Worm (Caenorhabditis elegans) whole organism, young adult: ENCODE measurements around the gene rad-54.L2.

Source experiments
- C06A6.2 ChIP-seq: fragments of 200-800 bp; sonication (Bioruptor generic); conservative IDR thresholded peaks from 2 replicates; pipeline ENCODE4 v1.3.6; 2022; ENCODE audit warnings: missing genetic modification characterization, missing compliant biosample characterization
- F23B12.7 ChIP-seq: sonication (generic microtip); optimal IDR thresholded peaks from 2 replicates; lab custom pipeline; 2017; ENCODE audit warnings: missing genetic modification characterization, mild to moderate bottlenecking, missing compliant biosample characterization, antibody characterized with exemption, moderate library complexity; ENCODE audit not compliant: insufficient read depth
- F37B4.10 ChIP-seq: fragments of 200-800 bp; sonication (Bioruptor generic); IDR thresholded peaks from 2 replicates; pipeline ENCODE4 v1.3.6; 2022; ENCODE audit warnings: missing genetic modification characterization, missing compliant biosample characterization
- F49E8.2 ChIP-seq: sonication (generic microtip); optimal IDR thresholded peaks from 3 replicates; lab custom pipeline; 2017; ENCODE audit warnings: missing genetic modification characterization, mild to moderate bottlenecking, missing compliant biosample characterization, antibody characterized with exemption, moderate library complexity; ENCODE audit not compliant: insufficient read depth
- F52B5.7 ChIP-seq: sonication (generic microtip); optimal IDR thresholded peaks from 2 replicates; lab custom pipeline; 2016; ENCODE audit warnings: mild to moderate bottlenecking, missing genetic modification characterization, missing compliant biosample characterization
- K12H6.12 ChIP-seq: fragments of 200-800 bp; sonication (Bioruptor generic); optimal IDR thresholded peaks from 2 replicates; lab custom pipeline; 2018; ENCODE audit warnings: mild to moderate bottlenecking, missing genetic modification characterization, missing compliant biosample characterization
- Y53F4B.3 ChIP-seq: fragments of 200-800 bp; sonication (Bioruptor generic); IDR thresholded peaks from 2 replicates; pipeline ENCODE4 v1.3.6; 2022; ENCODE audit warnings: missing genetic modification reagents, missing genetic modification characterization, missing compliant biosample characterization
- ama-1 ChIP-seq, 3 experiments: fragments of 150-350 bp in 1 of 3; sonication (generic microtip) in 2 of 3; optimal IDR thresholded peaks; 2 replicates each; lab custom pipeline; 2014 to 2018; ENCODE audit warnings: missing biosample characterization in 2 of 3, missing genetic modification characterization in 2 of 3, missing genetic modification reagents in 2 of 3
- attf-5 ChIP-seq: fragments of 200-800 bp; sonication (Bioruptor generic); optimal IDR thresholded peaks from 2 replicates; lab custom pipeline; 2018; ENCODE audit warnings: mild to moderate bottlenecking, missing genetic modification characterization, missing compliant biosample characterization
- cebp-1 ChIP-seq, 2 experiments: fragments of 200-800 bp in 1 of 2; sonication (Bioruptor generic) in 1 of 2; sonication (generic microtip) in 1 of 2; IDR thresholded peaks in 1 of 2; optimal IDR thresholded peaks in 1 of 2; 2 replicates each; pipeline versions ENCODE4 v1.3.6 to Lab custom; 2017 to 2022; ENCODE audit warnings: missing compliant biosample characterization in 2 of 2, missing genetic modification characterization in 2 of 2, mild to moderate bottlenecking in 1 of 2, missing genetic modification reagents in 1 of 2, moderate library complexity in 1 of 2
- ceh-27 ChIP-seq: fragments of 200-800 bp; sonication (Bioruptor generic); optimal IDR thresholded peaks from 2 replicates; lab custom pipeline; 2018; ENCODE audit warnings: mild to moderate bottlenecking, missing genetic modification characterization, moderate library complexity, missing compliant biosample characterization
- ceh-40 ChIP-seq: fragments of 200-800 bp; sonication (Bioruptor generic); IDR thresholded peaks from 2 replicates; pipeline ENCODE4 v1.3.6; 2022; ENCODE audit warnings: missing genetic modification characterization, missing compliant biosample characterization
- ceh-58 ChIP-seq: fragments of 200-800 bp; sonication (Bioruptor generic); IDR thresholded peaks from 2 replicates; pipeline ENCODE4 v1.3.6; 2022; ENCODE audit warnings: missing genetic modification characterization, missing compliant biosample characterization
- chd-7 ChIP-seq: sonication (generic microtip); optimal IDR thresholded peaks from 2 replicates; lab custom pipeline; 2016; ENCODE audit warnings: mild to moderate bottlenecking, missing genetic modification characterization, moderate library complexity, missing compliant biosample characterization
- dox-1 ChIP-seq: fragments of 200-800 bp; sonication (Bioruptor generic); IDR thresholded peaks from 2 replicates; pipeline ENCODE4 v1.3.6; 2022; ENCODE audit warnings: missing genetic modification reagents, missing genetic modification characterization, missing compliant biosample characterization
- dpl-1 ChIP-seq: fragments of 150-350 bp; optimal IDR thresholded peaks from 2 replicates; lab custom pipeline; 2014; ENCODE audit warnings: missing biosample characterization, missing genetic modification reagents, missing genetic modification characterization
- efl-1 ChIP-seq: fragments of 150-350 bp; optimal IDR thresholded peaks from 2 replicates; lab custom pipeline; 2014; ENCODE audit warnings: missing biosample characterization, missing genetic modification reagents, missing genetic modification characterization
- egl-44 ChIP-seq: fragments of 200-800 bp; sonication (Bioruptor generic); IDR thresholded peaks from 2 replicates; pipeline ENCODE4 v1.3.6; 2022; ENCODE audit warnings: missing genetic modification reagents, missing genetic modification characterization, missing compliant biosample characterization
- fkh-3 ChIP-seq: sonication (generic microtip); optimal IDR thresholded peaks from 2 replicates; lab custom pipeline; 2016; ENCODE audit warnings: mild to moderate bottlenecking, missing genetic modification characterization, missing compliant biosample characterization
- hlh-26 ChIP-seq: fragments of 200-800 bp; sonication (Bioruptor generic); conservative IDR thresholded peaks from 2 replicates; pipeline ENCODE4 v1.3.6; 2022; ENCODE audit warnings: missing genetic modification reagents, missing genetic modification characterization, missing compliant biosample characterization
- hmg-1.2 ChIP-seq: fragments of 200-800 bp; sonication (Bioruptor generic); IDR thresholded peaks from 2 replicates; pipeline ENCODE4 v1.3.6; 2022; ENCODE audit warnings: missing genetic modification reagents, missing genetic modification characterization, missing compliant biosample characterization
- let-526 ChIP-seq: fragments of 200-800 bp; sonication (Bioruptor generic); IDR thresholded peaks from 2 replicates; pipeline ENCODE4 v1.3.6; 2022; ENCODE audit warnings: missing genetic modification reagents, missing genetic modification characterization, missing compliant biosample characterization
- let-607 ChIP-seq, 2 experiments: fragments of 200-800 bp in 1 of 2; sonication (Bioruptor generic) in 1 of 2; sonication (generic microtip) in 1 of 2; optimal IDR thresholded peaks; 2 replicates each; lab custom pipeline; 2016 to 2018; ENCODE audit warnings: mild to moderate bottlenecking in 2 of 2, missing compliant biosample characterization in 2 of 2, missing genetic modification characterization in 2 of 2, moderate library complexity in 2 of 2, missing genotype in 1 of 2
- lin-26 ChIP-seq: fragments of 200-800 bp; sonication (Bioruptor generic); IDR thresholded peaks from 2 replicates; pipeline ENCODE4 v1.3.6; 2022; ENCODE audit warnings: missing genetic modification reagents, missing genetic modification characterization, missing compliant biosample characterization
- lin-54 ChIP-seq: fragments of 200-800 bp; sonication (Bioruptor generic); optimal IDR thresholded peaks from 2 replicates; lab custom pipeline; 2018; ENCODE audit warnings: mild to moderate bottlenecking, missing genetic modification characterization, missing compliant biosample characterization
- lir-1 ChIP-seq: fragments of 200-800 bp; sonication (Bioruptor generic); conservative IDR thresholded peaks from 2 replicates; pipeline ENCODE4 v1.3.6; 2022; ENCODE audit warnings: missing genetic modification reagents, missing genetic modification characterization, missing compliant biosample characterization
- madf-10 ChIP-seq: sonication (generic microtip); optimal IDR thresholded peaks from 2 replicates; lab custom pipeline; 2016; ENCODE audit warnings: mild to moderate bottlenecking, missing genetic modification characterization, missing compliant biosample characterization
- madf-6 ChIP-seq: fragments of 200-800 bp; sonication (Bioruptor generic); IDR thresholded peaks from 2 replicates; pipeline ENCODE4 v1.3.6; 2022; ENCODE audit warnings: missing genetic modification reagents, missing genetic modification characterization, missing compliant biosample characterization
- mes-4 ChIP-seq: sonication (generic microtip); optimal IDR thresholded peaks from 2 replicates; lab custom pipeline; 2016; ENCODE audit warnings: missing genotype, missing genetic modification characterization, missing compliant biosample characterization
- nhr-80 ChIP-seq: sonication (generic microtip); optimal IDR thresholded peaks from 2 replicates; lab custom pipeline; 2016; ENCODE audit warnings: missing genetic modification characterization, missing compliant biosample characterization
- nhr-90 ChIP-seq: sonication (generic microtip); optimal IDR thresholded peaks from 2 replicates; lab custom pipeline; 2016; ENCODE audit warnings: missing genotype, mild to moderate bottlenecking, missing genetic modification characterization, missing compliant biosample characterization
- repo-1 ChIP-seq: sonication (generic microtip); optimal IDR thresholded peaks from 2 replicates; lab custom pipeline; 2017; ENCODE audit warnings: mild to moderate bottlenecking, missing genetic modification characterization, missing compliant biosample characterization
- snpc-1.3 ChIP-seq: sonication (generic microtip); optimal IDR thresholded peaks from 2 replicates; lab custom pipeline; 2017; ENCODE audit warnings: missing genetic modification characterization, mild to moderate bottlenecking, missing compliant biosample characterization, antibody characterized with exemption, moderate library complexity, missing genotype, missing genetic modification reagents; ENCODE audit not compliant: insufficient read depth
- tbp1 ChIP-seq: fragments of 200-800 bp; sonication (Bioruptor generic); optimal IDR thresholded peaks from 2 replicates; lab custom pipeline; 2018; ENCODE audit warnings: mild to moderate bottlenecking, missing genetic modification characterization, missing compliant biosample characterization
- tlf-1 ChIP-seq: fragments of 200-800 bp; sonication (Bioruptor generic); optimal IDR thresholded peaks from 2 replicates; lab custom pipeline; 2018; ENCODE audit warnings: mild to moderate bottlenecking, missing genetic modification characterization, missing compliant biosample characterization
- unc-130 ChIP-seq: sonication (generic microtip); optimal IDR thresholded peaks from 2 replicates; lab custom pipeline; 2016; ENCODE audit warnings: missing genetic modification reagents, missing genetic modification characterization, missing compliant biosample characterization
- zfh-2 ChIP-seq: fragments of 200-800 bp; sonication (Bioruptor generic); conservative IDR thresholded peaks from 2 replicates; pipeline ENCODE4 v1.3.6; 2022; ENCODE audit warnings: missing genetic modification reagents, missing genetic modification characterization, missing compliant biosample characterization
- ztf-22 ChIP-seq: fragments of 200-800 bp; sonication (Bioruptor generic); optimal IDR thresholded peaks from 2 replicates; lab custom pipeline; 2018; ENCODE audit warnings: mild to moderate bottlenecking, missing genetic modification characterization, moderate library complexity, missing compliant biosample characterization
- ztf-6 ChIP-seq: fragments of 200-800 bp; sonication (Bioruptor generic); IDR thresholded peaks from 2 replicates; pipeline ENCODE4 v1.3.6; 2022; ENCODE audit warnings: missing genetic modification reagents, missing genetic modification characterization, missing compliant biosample characterization

rad-54.L2 gene

DNA sequence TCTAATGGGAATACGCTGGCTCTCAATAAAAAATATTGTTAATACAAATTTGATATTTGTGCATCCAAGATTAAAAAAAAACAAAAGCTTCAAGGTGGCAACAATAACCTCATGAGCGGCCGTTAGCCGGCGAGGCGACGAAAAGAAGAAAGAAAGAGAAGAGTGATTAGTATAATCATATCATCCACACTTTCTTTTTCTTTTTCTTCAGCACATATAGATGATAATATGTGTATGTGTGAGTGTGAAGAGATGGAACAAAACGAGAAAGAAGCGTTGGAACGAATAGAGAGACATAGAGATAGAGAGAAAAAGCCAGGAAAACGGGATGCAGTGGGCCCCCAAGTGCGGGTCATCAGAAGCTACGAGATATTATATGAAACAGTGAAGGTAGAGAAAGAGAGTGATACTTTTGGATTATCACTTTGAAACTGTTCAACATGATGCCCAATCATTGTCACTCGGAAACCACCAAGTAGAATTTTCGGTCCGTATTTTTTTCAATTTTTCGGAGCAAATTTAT, 26.5 kb downstream of the rad-54.L2 start:
- TF ChIP-seq nhr-90 (tag; lab: Kevin White, UChicago) (no peak), lin-26 (GFP tag; lab: Robert Waterston, UW) (no peak), madf-10 (tag; lab: Kevin White, UChicago) (no peak), hmg-1.2 (peak; percentile 20; the same call in 1 of the 2 replicates), madf-6 (GFP tag; lab: Robert Waterston, UW) (no peak), dpl-1 (GFP tag; lab: Kevin White, UChicago) (no peak)

DNA sequence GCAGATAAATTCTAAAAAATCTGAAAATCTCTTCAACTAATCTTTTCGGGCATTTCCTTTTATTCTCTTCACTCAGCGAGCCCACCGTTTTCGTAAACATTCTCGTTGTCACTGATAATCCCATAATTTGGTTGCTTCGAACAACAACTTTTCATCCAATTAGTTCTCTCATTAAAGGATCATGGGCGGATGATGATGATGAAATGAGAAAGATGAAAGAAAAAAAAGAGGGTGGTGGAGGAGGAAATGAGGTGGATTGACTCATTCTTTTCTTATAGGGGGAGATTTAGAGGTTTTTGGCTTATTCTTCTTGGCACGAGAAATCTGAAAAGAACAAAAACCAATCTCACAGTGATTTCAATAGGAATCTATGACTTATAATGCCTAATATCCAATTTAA, 27.3 kb downstream of the rad-54.L2 start:
- TF ChIP-seq egl-44 (GFP tag; lab: Robert Waterston, UW), result no peak
- no peak for TF ChIP-seq mes-4 (tag; lab: Kevin White, UChicago)
- no peak for TF ChIP-seq Y53F4B.3
- TF ChIP-seq unc-130 (GFP tag; lab: Kevin White, UChicago), result no peak
- no peak for TF ChIP-seq ztf-22 (GFP tag; lab: Kevin White, UChicago)
- no peak for TF ChIP-seq F23B12.7 (tag; lab: Kevin White, UChicago)
- no peak for TF ChIP-seq let-526 (GFP tag; lab: Robert Waterston, UW)
- no peak for TF ChIP-seq ama-1 (optimal IDR thresholded peaks at IDR 0.05; lab: Kevin White, UChicago)
- no peak for TF ChIP-seq ama-1 (GFP tag; optimal IDR thresholded peaks at IDR 0.05; lab: Kevin White, UChicago)
- TF ChIP-seq chd-7, result no peak
- no peak for TF ChIP-seq F37B4.10 (GFP tag; lab: Robert Waterston, UW)
- TF ChIP-seq let-607 (tag; optimal IDR thresholded peaks at IDR 0.05; lab: Kevin White, UChicago), result no peak
- no peak for TF ChIP-seq dox-1 (GFP tag; lab: Robert Waterston, UW)
- TF ChIP-seq C06A6.2 (GFP tag; lab: Robert Waterston, UW), result no peak
- no peak for TF ChIP-seq ceh-40 (GFP tag; lab: Robert Waterston, UW)
- TF ChIP-seq snpc-1.3 (tag; lab: Kevin White, UChicago), result no peak
- no peak for TF ChIP-seq ceh-58
- TF ChIP-seq zfh-2 (GFP tag; lab: Robert Waterston, UW), result no peak

DNA sequence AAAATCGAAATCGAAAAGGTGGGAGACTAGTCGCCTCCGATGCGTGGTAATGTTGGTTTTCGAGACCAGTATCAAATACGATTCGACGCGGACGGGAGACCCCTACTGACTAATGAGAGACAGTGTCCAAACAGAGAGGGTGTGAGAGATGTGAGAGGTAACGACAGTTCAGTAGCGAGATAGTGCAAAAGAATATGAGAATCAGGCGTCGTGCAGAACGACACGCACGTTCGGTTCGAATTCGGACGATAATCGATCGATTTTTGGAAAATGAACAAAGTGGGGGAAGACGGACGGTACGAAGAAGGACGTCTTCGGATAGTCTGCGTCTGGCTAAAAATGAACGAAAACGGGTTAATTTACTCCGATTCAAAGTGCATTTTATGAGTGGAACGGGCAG, 28.1 kb downstream of the rad-54.L2 start, which contains the start of gene D1046.16:
D1046.16 (plus strand) TSS at position 195 of the 400 bp plus-strand sequence.
- TF ChIP-seq ceh-27 (GFP tag; lab: Kevin White, UChicago) (peak; percentile 51), ztf-6 (GFP tag; lab: Robert Waterston, UW) (no peak), F37B4.10 (GFP tag; lab: Robert Waterston, UW) (no peak), dox-1 (GFP tag; lab: Robert Waterston, UW) (0 out of 2 replicates have a peak, but pooled peaks have one; percentile 53), efl-1 (GFP tag; lab: Kevin White, UChicago) (no peak), F49E8.2 (tag; lab: Kevin White, UChicago) (no peak), hmg-1.2 (peak; percentile 52; the same call in 1 of the 2 replicates), hlh-26 (GFP tag; lab: Robert Waterston, UW) (no peak), lin-26 (GFP tag; lab: Robert Waterston, UW) (0 out of 2 replicates have a peak, but pooled peaks have one; percentile 33), attf-5 (GFP tag; lab: Kevin White, UChicago) (peak; percentile 58), dpl-1 (GFP tag; lab: Kevin White, UChicago) (no peak), let-526 (GFP tag; lab: Robert Waterston, UW) (no peak), K12H6.12 (tag; lab: Kevin White, UChicago) (no peak), zfh-2 (GFP tag; lab: Robert Waterston, UW) (no peak), nhr-80 (tag; lab: Kevin White, UChicago) (peak; percentile 69), cebp-1 (GFP tag; IDR thresholded peaks at IDR 0.05; lab: Robert Waterston, UW) (no peak), cebp-1 (tag; optimal IDR thresholded peaks at IDR 0.05; lab: Kevin White, UChicago) (peak; percentile 26), tbp1 (GFP tag; lab: Kevin White, UChicago) (no peak), lir-1 (no peak), repo-1 (no peak), fkh-3 (tag; lab: Kevin White, UChicago) (no peak), F52B5.7 (no peak), lin-54 (GFP tag; lab: Kevin White, UChicago) (no peak), tlf-1 (GFP tag; lab: Kevin White, UChicago) (no peak)
- TF ChIP-seq, all 124 proteins: peak for 7
